Fruit fly (Drosophila melanogaster) whole organism, prepupa: Measurements from ENCODE around the gene Cpr65Eb.

Experiments
- CG11902 ChIP-seq: fragments of 200-800 bp; sonication (Bioruptor generic); optimal IDR thresholded peaks from 3 replicates; lab custom pipeline; 2016; ENCODE audit warnings: missing biosample characterization, missing genetic modification characterization
- CG15336 ChIP-seq: fragments of 200-800 bp; sonication (Bioruptor generic); IDR thresholded peaks from 2 replicates; pipeline ENCODE4 v1.3.6; 2022; ENCODE audit warnings: missing biosample characterization, missing genetic modification characterization
- CG1621 ChIP-seq: fragments of 200-800 bp; sonication (Bioruptor generic); optimal IDR thresholded peaks from 3 replicates; lab custom pipeline; 2018; ENCODE audit warnings: missing biosample characterization, mild to moderate bottlenecking, missing genetic modification characterization
- CG3032 ChIP-seq: fragments of 200-800 bp; optimal IDR thresholded peaks from 2 replicates; lab custom pipeline; 2019; ENCODE audit warnings: missing biosample characterization, mild to moderate bottlenecking, missing genetic modification characterization, moderate library complexity
- CG31627 ChIP-seq: fragments of 200-800 bp; sonication (Bioruptor generic); optimal IDR thresholded peaks from 3 replicates; lab custom pipeline; 2016; ENCODE audit warnings: missing biosample characterization, missing genetic modification characterization
- CG32006 ChIP-seq: fragments of 200-800 bp; sonication (Bioruptor generic); optimal IDR thresholded peaks from 3 replicates; lab custom pipeline; 2017; ENCODE audit warnings: missing biosample characterization, mild to moderate bottlenecking, missing genetic modification characterization
- CG34406 ChIP-seq: fragments of 200-800 bp; sonication (Bioruptor generic); optimal IDR thresholded peaks from 3 replicates; lab custom pipeline; 2016; ENCODE audit warnings: missing biosample characterization, missing genetic modification characterization
- CG3919 ChIP-seq: fragments of 200-800 bp; sonication (Bioruptor generic); optimal IDR thresholded peaks from 3 replicates; lab custom pipeline; 2016; ENCODE audit warnings: missing biosample characterization, missing genetic modification characterization
- CG4318 ChIP-seq: fragments of 200-800 bp; sonication (Bioruptor generic); optimal IDR thresholded peaks from 3 replicates; lab custom pipeline; 2017; ENCODE audit warnings: missing biosample characterization, mild to moderate bottlenecking, missing genetic modification characterization
- CG6163 ChIP-seq: fragments of 200-800 bp; sonication (Bioruptor generic); IDR thresholded peaks from 3 replicates; pipeline ENCODE4 v1.3.6; 2022; ENCODE audit warnings: missing biosample characterization, missing genetic modification characterization
- CG6276 ChIP-seq: fragments of 200-800 bp; sonication (Bioruptor generic); optimal IDR thresholded peaks from 2 replicates; lab custom pipeline; 2017; ENCODE audit warnings: missing biosample characterization, mild to moderate bottlenecking, missing genetic modification characterization
- CG6808 ChIP-seq: fragments of 200-800 bp; sonication (Bioruptor generic); optimal IDR thresholded peaks from 3 replicates; lab custom pipeline; 2017; ENCODE audit warnings: missing biosample characterization, missing genetic modification characterization, mild to moderate bottlenecking, moderate library complexity, missing genetic modification reagents
- CG6854 ChIP-seq: fragments of 200-800 bp; sonication (Bioruptor generic); optimal IDR thresholded peaks from 2 replicates; lab custom pipeline; 2017; ENCODE audit warnings: missing biosample characterization, mild to moderate bottlenecking, missing genetic modification characterization
- CG7368 ChIP-seq: fragments of 200-800 bp; sonication (Bioruptor generic); optimal IDR thresholded peaks from 3 replicates; lab custom pipeline; 2016; ENCODE audit warnings: missing biosample characterization, missing genetic modification characterization
- CG8119 ChIP-seq: fragments of 200-800 bp; sonication (Bioruptor generic); IDR thresholded peaks from 3 replicates; pipeline ENCODE4 v1.3.6; 2022; ENCODE audit warnings: missing biosample characterization, missing genetic modification characterization
- CG8319 ChIP-seq: fragments of 200-800 bp; sonication (Bioruptor generic); optimal IDR thresholded peaks from 3 replicates; lab custom pipeline; 2016; ENCODE audit warnings: missing biosample characterization, missing genetic modification characterization
- CG8632 ChIP-seq: fragments of 200-800 bp; sonication (Bioruptor generic); optimal IDR thresholded peaks from 3 replicates; lab custom pipeline; 2016; ENCODE audit warnings: missing biosample characterization, missing genetic modification characterization
- Eip75B ChIP-seq: fragments of 200-800 bp; sonication (Bioruptor generic); optimal IDR thresholded peaks from 3 replicates; lab custom pipeline; 2016; ENCODE audit warnings: missing biosample characterization, missing genetic modification characterization
- Eip78C ChIP-seq: fragments of 200-800 bp; sonication (Bioruptor generic); peaks from one replicate; lab custom pipeline; 2016; ENCODE audit warnings: missing biosample characterization, missing genetic modification characterization
- Eip93F ChIP-seq: fragments of 200-800 bp; sonication (Bioruptor generic); optimal IDR thresholded peaks from 2 replicates; lab custom pipeline; 2016; ENCODE audit warnings: missing biosample characterization, mild to moderate bottlenecking, missing genetic modification characterization
- Ets96B ChIP-seq: fragments of 200-800 bp; optimal IDR thresholded peaks from 2 replicates; lab custom pipeline; 2019; ENCODE audit warnings: missing biosample characterization, mild to moderate bottlenecking, missing genetic modification characterization, moderate library complexity
- Hr38 ChIP-seq: sonication (Bioruptor generic); optimal IDR thresholded peaks from 2 replicates; lab custom pipeline; 2016; ENCODE audit warnings: missing biosample characterization, missing genetic modification characterization
- Hr4 ChIP-seq: fragments of 200-800 bp; sonication (Bioruptor generic); optimal IDR thresholded peaks from 3 replicates; lab custom pipeline; 2016; ENCODE audit warnings: missing biosample characterization, missing genetic modification characterization
- Lpt ChIP-seq: fragments of 200-800 bp; sonication (Bioruptor generic); optimal IDR thresholded peaks from 3 replicates; lab custom pipeline; 2016; ENCODE audit warnings: missing biosample characterization, missing genetic modification characterization
- Met ChIP-seq: fragments of 200-800 bp; sonication (Bioruptor generic); optimal IDR thresholded peaks from 3 replicates; lab custom pipeline; 2016; ENCODE audit warnings: missing biosample characterization, missing genetic modification characterization
- Smox ChIP-seq: fragments of 200-800 bp; sonication (Bioruptor generic); optimal IDR thresholded peaks from 3 replicates; lab custom pipeline; 2016; ENCODE audit warnings: missing biosample characterization, missing genetic modification characterization
- Sox102F ChIP-seq: fragments of 200-800 bp; sonication (Bioruptor generic); optimal IDR thresholded peaks from 2 replicates; lab custom pipeline; 2016; ENCODE audit warnings: missing biosample characterization, mild to moderate bottlenecking, missing genetic modification characterization
- Sox15 ChIP-seq: fragments of 200-800 bp; sonication (Bioruptor generic); optimal IDR thresholded peaks from 3 replicates; lab custom pipeline; 2016; ENCODE audit warnings: missing biosample characterization, missing genetic modification characterization
- dac ChIP-seq: fragments of 200-800 bp; sonication (Bioruptor generic); optimal IDR thresholded peaks from 2 replicates; lab custom pipeline; 2017; ENCODE audit warnings: missing biosample characterization, mild to moderate bottlenecking, missing genetic modification characterization
- dsx ChIP-seq: fragments of 200-800 bp; optimal IDR thresholded peaks from 3 replicates; lab custom pipeline; 2019; ENCODE audit warnings: missing biosample characterization, mild to moderate bottlenecking, missing genetic modification characterization, moderate library complexity; ENCODE audit not compliant: poor library complexity, severe bottlenecking
- eg ChIP-seq: fragments of 200-800 bp; sonication (Bioruptor generic); IDR thresholded peaks from 3 replicates; pipeline ENCODE4 v1.3.6; 2022; ENCODE audit warnings: missing biosample characterization, missing genetic modification characterization
- esn ChIP-seq: fragments of 200-800 bp; sonication (Bioruptor generic); optimal IDR thresholded peaks from 2 replicates; lab custom pipeline; 2016; ENCODE audit warnings: missing biosample characterization, mild to moderate bottlenecking, missing genetic modification characterization, moderate library complexity
- lz ChIP-seq: fragments of 200-800 bp; sonication (Bioruptor generic); optimal IDR thresholded peaks from 3 replicates; lab custom pipeline; 2016; ENCODE audit warnings: missing biosample characterization, missing genetic modification characterization
- pdm3 ChIP-seq: fragments of 200-800 bp; sonication (Bioruptor generic); optimal IDR thresholded peaks from 3 replicates; lab custom pipeline; 2016; ENCODE audit warnings: missing biosample characterization, missing genetic modification characterization
- ss ChIP-seq, 2 experiments: fragments of 200-800 bp; sonication (Bioruptor generic); optimal IDR thresholded peaks; 2 replicates in 1 of 2; 3 replicates in 1 of 2; lab custom pipeline; 2017 to 2018; ENCODE audit warnings: mild to moderate bottlenecking in 2 of 2, missing biosample characterization in 2 of 2, missing genetic modification characterization in 2 of 2, moderate library complexity in 1 of 2
- svp ChIP-seq: fragments of 200-800 bp; sonication (Bioruptor generic); peaks from one replicate; lab custom pipeline; 2016; ENCODE audit warnings: missing biosample characterization, missing genetic modification characterization
- vri ChIP-seq: fragments of 200-800 bp; sonication (Bioruptor generic); optimal IDR thresholded peaks from 3 replicates; lab custom pipeline; 2016; ENCODE audit warnings: missing biosample characterization, mild to moderate bottlenecking, missing genetic modification characterization

Cpr65Eb gene

DNA sequence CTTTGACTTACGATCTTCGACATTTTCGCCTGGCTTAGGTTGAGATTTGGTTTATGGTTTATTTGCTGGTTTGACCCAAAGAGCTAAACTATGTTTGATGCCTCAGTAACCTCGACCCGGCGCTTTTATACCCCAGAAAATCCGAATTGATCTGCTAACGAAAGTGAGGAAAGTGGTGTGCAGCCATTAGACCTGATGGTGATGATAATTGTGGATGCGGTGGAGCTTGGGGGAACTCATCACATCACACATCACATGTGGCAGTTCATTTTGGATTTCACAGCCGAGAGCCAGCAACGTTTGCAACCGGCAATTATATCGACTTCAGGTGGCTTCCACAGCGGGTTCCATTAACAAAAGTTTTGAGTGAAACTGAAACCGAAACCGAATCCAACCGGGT lies at the start of gene Cpr65Eb:
Gene Cpr65Eb, minus strand, starts transcription at position 101 of the 400 bp plus-strand sequence.
- TF ChIP-seq Eip93F (GFP tag; lab: Kevin White, UChicago), result no peak
- TF ChIP-seq CG3032 (tag; lab: Kevin White, UChicago), result no peak
- TF ChIP-seq lz, result no peak
- no peak for TF ChIP-seq ss (GFP tag; optimal IDR thresholded peaks at IDR 0.05; lab: Kevin White, UChicago)
- no peak for TF ChIP-seq Sox102F
- no peak for TF ChIP-seq CG11902 (GFP tag; lab: Kevin White, UChicago)
- no peak for TF ChIP-seq CG31627 (GFP tag; lab: Kevin White, UChicago)
- TF ChIP-seq CG6163 (GFP tag; lab: Robert Waterston, UW), result no peak
- no peak for TF ChIP-seq Ets96B (tag; lab: Kevin White, UChicago)
- TF ChIP-seq Smox (GFP tag; lab: Kevin White, UChicago), result no peak
- no peak for TF ChIP-seq CG8319
- no peak for TF ChIP-seq CG34406 (GFP tag; lab: Kevin White, UChicago)

DNA sequence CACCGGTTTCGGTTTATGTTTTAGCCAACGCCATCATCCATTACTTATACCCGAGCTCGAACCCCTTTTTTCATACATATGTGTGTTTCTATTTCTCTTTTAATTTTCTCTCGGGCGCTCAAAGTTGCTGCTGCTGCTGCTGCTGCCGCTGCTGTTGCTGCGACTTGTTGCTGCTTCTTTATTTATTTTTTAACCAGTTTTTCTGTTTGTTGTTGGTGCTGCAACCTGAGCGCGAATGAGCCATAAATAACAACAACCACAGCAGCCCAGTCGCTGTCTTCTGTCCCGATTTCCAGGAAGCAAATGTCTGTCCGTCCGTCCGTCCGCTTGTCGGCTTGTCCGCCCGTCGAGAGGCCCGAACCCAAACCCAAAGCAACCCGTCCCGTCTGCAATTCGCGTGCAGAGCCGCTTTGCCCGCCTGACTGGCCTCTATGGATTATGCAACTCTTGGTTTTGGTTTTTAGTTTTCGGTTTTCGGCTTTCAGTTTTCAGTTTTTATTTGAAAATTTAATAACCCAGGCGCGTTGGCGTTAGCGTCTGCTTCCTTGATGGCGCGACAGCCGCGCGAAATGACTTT lies 49.1 kb upstream of the Cpr65Eb start:
- TF ChIP-seq lz, result no peak
- no peak for TF ChIP-seq svp
- TF ChIP-seq Lpt (GFP tag; lab: Kevin White, UChicago), result peak; percentile 47
- TF ChIP-seq CG7368 (GFP tag; lab: Kevin White, UChicago), result no peak
- TF ChIP-seq CG15336 (GFP tag; lab: Robert Waterston, UW), result no peak
- peak; percentile 17 for TF ChIP-seq dsx (GFP tag; lab: Kevin White, UChicago)
- no peak for TF ChIP-seq dac (GFP tag; lab: Kevin White, UChicago)
- TF ChIP-seq CG6854 (GFP tag; lab: Kevin White, UChicago), result peak; percentile 51
- no peak for TF ChIP-seq CG8319
- TF ChIP-seq Hr38 (GFP tag; lab: Kevin White, UChicago), result no peak
- TF ChIP-seq CG6163 (GFP tag; lab: Robert Waterston, UW), result 0 out of 3 replicates have a peak, but pooled peaks have one; percentile 37
- no peak for TF ChIP-seq CG4318 (GFP tag; lab: Kevin White, UChicago)
- TF ChIP-seq Ets96B (tag; lab: Kevin White, UChicago), result no peak
- TF ChIP-seq vri (GFP tag; lab: Kevin White, UChicago), result peak; percentile 88
- TF ChIP-seq CG11902 (GFP tag; lab: Kevin White, UChicago), result no peak
- TF ChIP-seq Hr4 (GFP tag; lab: Kevin White, UChicago), result no peak
- no peak for TF ChIP-seq CG3032 (tag; lab: Kevin White, UChicago)
- no peak for TF ChIP-seq CG32006 (GFP tag; lab: Kevin White, UChicago)
- no peak for TF ChIP-seq Eip75B (GFP tag; lab: Kevin White, UChicago)
- TF ChIP-seq pdm3 (GFP tag; lab: Kevin White, UChicago), result no peak
- no peak for TF ChIP-seq CG3919 (GFP tag; lab: Kevin White, UChicago)
- peak in 1 of 2 experiments; percentile 57 for TF ChIP-seq ss (GFP tag; optimal IDR thresholded peaks at IDR 0.05; lab: Kevin White, UChicago)
- 0 out of 3 replicates have a peak, but pooled peaks have one; percentile 18 for TF ChIP-seq eg
- no peak for TF ChIP-seq esn (GFP tag; lab: Kevin White, UChicago)

DNA sequence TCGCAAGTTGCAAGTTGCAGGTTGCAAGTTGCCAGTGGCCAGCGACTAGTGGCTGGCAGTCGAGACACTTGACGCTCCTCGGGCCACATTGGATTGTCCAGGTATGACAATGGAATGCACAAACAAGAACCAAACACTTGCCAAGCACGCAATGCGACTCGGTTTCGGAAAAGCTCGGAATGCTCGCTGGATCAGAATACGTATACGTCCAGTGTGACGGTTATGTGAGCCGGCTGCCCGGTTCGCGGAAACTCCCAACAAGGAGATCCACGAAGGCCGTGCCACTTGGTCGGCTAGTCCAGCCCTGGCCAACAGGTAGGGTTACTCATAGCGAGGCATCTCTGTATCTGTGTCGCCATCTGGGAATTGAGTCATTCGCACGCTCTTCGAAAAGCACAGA lies 48.1 kb upstream of the Cpr65Eb start:
- TF ChIP-seq CG6276, result peak; percentile 6
- TF ChIP-seq Sox102F, result no peak
- peak; percentile 24 to 66 for TF ChIP-seq ss (GFP tag; optimal IDR thresholded peaks at IDR 0.05; lab: Kevin White, UChicago)
- TF ChIP-seq Eip78C, result peak; percentile 19
- TF ChIP-seq CG1621 (tag; lab: Kevin White, UChicago), result peak; percentile 21
- TF ChIP-seq Met (GFP tag; lab: Kevin White, UChicago), result no peak
- no peak for TF ChIP-seq Sox15
- TF ChIP-seq CG8119, result peak; percentile 30; the same call in 1 of the 3 replicates
- peak; percentile 6 for TF ChIP-seq CG6808
- TF ChIP-seq CG32006 (GFP tag; lab: Kevin White, UChicago), result peak; percentile 20
- no peak for TF ChIP-seq CG8632
- no peak for TF ChIP-seq Ets96B (tag; lab: Kevin White, UChicago)
- no peak for TF ChIP-seq CG4318 (GFP tag; lab: Kevin White, UChicago)
- peak; percentile 28; the same call in 1 of the 3 replicates for TF ChIP-seq CG6163 (GFP tag; lab: Robert Waterston, UW)
- no peak for TF ChIP-seq CG8319
